Fruit fly (Drosophila melanogaster) whole organism, embryonic: Measurements from ENCODE around the gene CG4631.

Experiments
- Adf1 ChIP-seq: fragments of 200-800 bp; sonication (Bioruptor generic); IDR thresholded peaks from 2 replicates; pipeline ENCODE4 v1.3.6; 2022; ENCODE audit warnings: missing biosample characterization, missing genetic modification characterization
- Aef1 ChIP-seq: fragments of 200-800 bp; sonication (Bioruptor generic); IDR thresholded peaks from 3 replicates; pipeline ENCODE4 v1.3.6; 2022; ENCODE audit warnings: missing biosample characterization, missing genetic modification characterization
- Awh ChIP-seq: fragments of 200-800 bp; sonication (Bioruptor generic); IDR thresholded peaks from 2 replicates; pipeline ENCODE4, ENCODE4 v1.3.6; 2022; ENCODE audit warnings: missing biosample characterization, missing genetic modification characterization
- CG10321 ChIP-seq: fragments of 200-800 bp; sonication (Bioruptor generic); IDR thresholded peaks from 2 replicates; pipeline ENCODE4 v1.3.6; 2022; ENCODE audit warnings: missing biosample characterization, missing genetic modification characterization
- CG10462 ChIP-seq: fragments of 200-800 bp; sonication (Bioruptor generic); optimal IDR thresholded peaks from 2 replicates; lab custom pipeline; 2016; ENCODE audit warnings: missing biosample characterization, missing genetic modification characterization
- CG11093 ChIP-seq: fragments of 200-800 bp; sonication (Bioruptor generic); IDR thresholded peaks from 3 replicates; pipeline ENCODE4 v1.3.6; 2022; ENCODE audit warnings: missing biosample characterization, missing genetic modification characterization
- CG13775 ChIP-seq: fragments of 200-800 bp; sonication (Bioruptor generic); optimal IDR thresholded peaks from 3 replicates; lab custom pipeline; 2017; ENCODE audit warnings: missing biosample characterization, mild to moderate bottlenecking, missing genetic modification characterization
- CG15514 ChIP-seq: fragments of 200-800 bp; sonication (Bioruptor generic); optimal IDR thresholded peaks from 3 replicates; lab custom pipeline; 2017; ENCODE audit warnings: missing biosample characterization, missing genetic modification characterization, mild to moderate bottlenecking, moderate library complexity, missing genetic modification reagents
- CG1603 ChIP-seq: fragments of 200-800 bp; sonication (Bioruptor generic); optimal IDR thresholded peaks from 2 replicates; lab custom pipeline; 2019; ENCODE audit warnings: missing biosample characterization, mild to moderate bottlenecking, missing genetic modification characterization, moderate library complexity
- CG17612 ChIP-seq: fragments of 200-800 bp; sonication (Bioruptor generic); IDR thresholded peaks from 2 replicates; pipeline ENCODE4 v1.3.6; 2022; ENCODE audit warnings: missing biosample characterization, missing genetic modification characterization
- CG18011 ChIP-seq: fragments of 200-800 bp; sonication (Bioruptor generic); optimal IDR thresholded peaks from 2 replicates; lab custom pipeline; 2017; ENCODE audit warnings: missing biosample characterization, missing genetic modification characterization, mild to moderate bottlenecking, moderate library complexity, missing genotype
- CG32532 ChIP-seq: fragments of 200-800 bp; sonication (Bioruptor generic); IDR thresholded peaks from 2 replicates; pipeline ENCODE4 v1.3.6; 2022; ENCODE audit warnings: missing biosample characterization, missing genetic modification characterization
- CG3407 ChIP-seq: fragments of 200-800 bp; sonication (Bioruptor generic); optimal IDR thresholded peaks from 2 replicates; lab custom pipeline; 2018; ENCODE audit warnings: missing biosample characterization, mild to moderate bottlenecking, missing genetic modification characterization
- CG5245 ChIP-seq: fragments of 200-800 bp; sonication (Bioruptor generic); optimal IDR thresholded peaks from 3 replicates; lab custom pipeline; 2016; ENCODE audit warnings: missing biosample characterization, missing genetic modification characterization
- CG7271 ChIP-seq: fragments of 200-800 bp; sonication (Bioruptor generic); optimal IDR thresholded peaks from 2 replicates; lab custom pipeline; 2018; ENCODE audit warnings: missing biosample characterization, mild to moderate bottlenecking, missing genetic modification characterization, moderate library complexity
- CG9437 ChIP-seq: fragments of 200-800 bp; sonication (Bioruptor generic); optimal IDR thresholded peaks from 2 replicates; lab custom pipeline; 2018; ENCODE audit warnings: missing biosample characterization, mild to moderate bottlenecking, missing genetic modification characterization
- E2f2 ChIP-seq: fragments of 200-800 bp; sonication (Bioruptor generic); IDR thresholded peaks from 2 replicates; pipeline ENCODE4 v1.3.6; 2022; ENCODE audit warnings: missing biosample characterization, missing genetic modification characterization
- Meics ChIP-seq: fragments of 200-800 bp; sonication (Bioruptor generic); optimal IDR thresholded peaks from 2 replicates; lab custom pipeline; 2017; ENCODE audit warnings: missing biosample characterization, mild to moderate bottlenecking, missing genetic modification characterization
- Mes4 ChIP-seq: fragments of 200-800 bp; sonication (Bioruptor generic); optimal IDR thresholded peaks from 2 replicates; lab custom pipeline; 2016; ENCODE audit warnings: missing biosample characterization, missing genetic modification characterization
- NK7.1 ChIP-seq: fragments of 200-800 bp; sonication (Bioruptor generic); optimal IDR thresholded peaks from 3 replicates; lab custom pipeline; 2016; ENCODE audit warnings: missing biosample characterization, missing genetic modification characterization
- Rfx ChIP-seq: fragments of 200-800 bp; sonication (Bioruptor generic); IDR thresholded peaks from 2 replicates; pipeline ENCODE4 v1.3.6; 2022; ENCODE audit warnings: missing biosample characterization, missing genetic modification characterization
- Rx ChIP-seq: fragments of 200-800 bp; sonication (Bioruptor generic); IDR thresholded peaks from 2 replicates; pipeline ENCODE4 v1.3.6; 2022; ENCODE audit warnings: missing biosample characterization, missing genetic modification characterization
- br ChIP-seq: fragments of >200 bp; optimal IDR thresholded peaks from 2 replicates; lab custom pipeline; 2017
- chif ChIP-seq, 2 experiments: fragments of 200-800 bp; sonication (Bioruptor generic); optimal IDR thresholded peaks; 3 replicates each; lab custom pipeline; 2016; ENCODE audit warnings: missing biosample characterization in 2 of 2, missing genetic modification characterization in 2 of 2
- chm ChIP-seq: fragments of 200-800 bp; sonication (Bioruptor generic); IDR thresholded peaks from 2 replicates; pipeline ENCODE4 v1.3.6; 2022; ENCODE audit warnings: missing biosample characterization, missing genetic modification characterization
- crc ChIP-seq: fragments of 200-800 bp; sonication (Bioruptor generic); optimal IDR thresholded peaks from 2 replicates; lab custom pipeline; 2016; ENCODE audit warnings: missing biosample characterization, missing genetic modification characterization
- en ChIP-seq: fragments of 200-800 bp; sonication (Bioruptor generic); optimal IDR thresholded peaks from 2 replicates; lab custom pipeline; 2016; ENCODE audit warnings: missing biosample characterization, missing genetic modification characterization
- eve ChIP-seq, 2 experiments: fragments of >200 bp; optimal IDR thresholded peaks; 2 replicates each; lab custom pipeline; 2017; ENCODE audit warnings: missing biosample characterization in 2 of 2, missing genetic modification characterization in 2 of 2
- ewg ChIP-seq: fragments of 200-800 bp; sonication (Bioruptor generic); optimal IDR thresholded peaks from 3 replicates; lab custom pipeline; 2017; ENCODE audit warnings: mild to moderate bottlenecking, missing biosample characterization, missing genetic modification reagents, missing genetic modification characterization
- fd3F ChIP-seq: fragments of 200-800 bp; sonication (Bioruptor generic); optimal IDR thresholded peaks from 2 replicates; lab custom pipeline; 2018; ENCODE audit warnings: missing biosample characterization, mild to moderate bottlenecking, missing genetic modification characterization, moderate library complexity
- fd96Cb ChIP-seq: fragments of 200-800 bp; sonication (Bioruptor generic); optimal IDR thresholded peaks from 2 replicates; lab custom pipeline; 2018; ENCODE audit warnings: missing biosample characterization, mild to moderate bottlenecking, missing genetic modification characterization, moderate library complexity
- gem ChIP-seq: fragments of 200-800 bp; sonication (Bioruptor generic); optimal IDR thresholded peaks from 2 replicates; lab custom pipeline; 2019; ENCODE audit warnings: missing biosample characterization, mild to moderate bottlenecking, missing genetic modification characterization, moderate library complexity
- gro ChIP-seq: fragments of 200-800 bp; sonication (Bioruptor generic); optimal IDR thresholded peaks from 2 replicates; lab custom pipeline; 2016; ENCODE audit warnings: missing biosample characterization, missing genetic modification characterization
- hkb ChIP-seq, 2 experiments: fragments of 200-800 bp in 1 of 2; fragments of >200 bp in 1 of 2; sonication (Bioruptor generic) in 1 of 2; IDR thresholded peaks in 1 of 2; optimal IDR thresholded peaks in 1 of 2; 2 replicates each; pipeline versions ENCODE4 v1.3.6 to Lab custom; 2017 to 2022; ENCODE audit warnings: missing biosample characterization in 1 of 2, missing genetic modification characterization in 1 of 2
- odd ChIP-seq: fragments of 200-800 bp; sonication (Bioruptor generic); optimal IDR thresholded peaks from 2 replicates; lab custom pipeline; 2017; ENCODE audit warnings: missing biosample characterization, mild to moderate bottlenecking, missing genetic modification characterization
- pan ChIP-seq, 4 experiments: fragments of >200 bp in 3 of 4; fragments of 200-800 bp in 1 of 4; sonication (Bioruptor generic) in 1 of 4; optimal IDR thresholded peaks in 3 of 4; IDR thresholded peaks in 1 of 4; 2 replicates each; pipeline versions ENCODE4 v1.3.6 to Lab custom; 2017 to 2022; ENCODE audit warnings: missing biosample characterization in 2 of 4, missing genetic modification characterization in 2 of 4, mixed read lengths in 1 of 4
- pho ChIP-seq: fragments of 200-800 bp; sonication (Bioruptor generic); optimal IDR thresholded peaks from 2 replicates; lab custom pipeline; 2016; ENCODE audit warnings: missing biosample characterization, missing genetic modification characterization
- pnt ChIP-seq: fragments of 200-800 bp; sonication (Bioruptor generic); optimal IDR thresholded peaks from 3 replicates; lab custom pipeline; 2016; ENCODE audit warnings: missing biosample characterization, missing genetic modification characterization
- psq ChIP-seq: fragments of 200-800 bp; sonication (Bioruptor generic); optimal IDR thresholded peaks from 2 replicates; lab custom pipeline; 2017; ENCODE audit warnings: missing biosample characterization, missing genetic modification characterization
- pum ChIP-seq: fragments of 200-800 bp; sonication (Bioruptor generic); optimal IDR thresholded peaks from 2 replicates; lab custom pipeline; 2016; ENCODE audit warnings: missing biosample characterization, missing genetic modification characterization
- run ChIP-seq: fragments of 200-800 bp; sonication (Bioruptor generic); optimal IDR thresholded peaks from 3 replicates; lab custom pipeline; 2018; ENCODE audit warnings: missing biosample characterization, mild to moderate bottlenecking, missing genetic modification characterization
- sqz ChIP-seq: fragments of 200-800 bp; sonication (Bioruptor generic); optimal IDR thresholded peaks from 3 replicates; lab custom pipeline; 2018; ENCODE audit warnings: missing biosample characterization, mild to moderate bottlenecking, missing genetic modification characterization
- twi ChIP-seq: fragments of 200-800 bp; optimal IDR thresholded peaks from 2 replicates; lab custom pipeline; 2019; ENCODE audit warnings: missing biosample characterization, mild to moderate bottlenecking, missing genetic modification characterization, moderate library complexity
- unc-4 ChIP-seq: fragments of 200-800 bp; sonication (Bioruptor generic); IDR thresholded peaks from 2 replicates; pipeline ENCODE4 v1.3.6; 2022; ENCODE audit warnings: missing biosample characterization, missing genetic modification characterization; ENCODE audit not compliant: partially characterized antibody

Gene CG4631

DNA sequence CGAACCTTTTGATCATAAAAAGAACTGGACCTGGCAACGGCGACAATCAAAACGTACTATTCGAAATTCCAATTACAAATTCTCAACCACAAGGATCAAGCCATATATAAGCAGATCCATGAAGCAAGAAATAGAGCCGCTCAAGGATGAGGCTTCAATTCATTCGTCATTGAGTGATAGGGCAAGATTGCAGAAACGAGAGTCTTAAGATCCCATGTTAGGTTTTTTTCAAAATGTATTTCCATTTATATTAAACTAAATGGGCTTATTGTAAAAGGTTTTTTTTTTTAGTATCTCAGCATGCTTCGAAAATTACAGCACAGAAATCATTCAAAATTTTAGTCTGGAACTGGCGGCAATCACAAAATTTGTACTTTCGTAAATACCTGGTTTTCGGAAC, at the start of gene CG4631:
CG4631 (plus strand) TSS at position 301 of the 400 bp plus-strand sequence.
- no peak for TF ChIP-seq CG10321
- no peak for TF ChIP-seq pho
- TF ChIP-seq Aef1 (GFP tag; lab: Robert Waterston, UW) = no peak
- TF ChIP-seq CG5245 (GFP tag; lab: Kevin White, UChicago) = no peak
- no peak for TF ChIP-seq CG1603 (tag; lab: Kevin White, UChicago)
- no peak for TF ChIP-seq gro (GFP tag; lab: Kevin White, UChicago)
- TF ChIP-seq CG10462 (GFP tag; lab: Kevin White, UChicago) = no peak
- no peak for TF ChIP-seq CG9437
- no peak for TF ChIP-seq CG13775 (GFP tag; lab: Kevin White, UChicago)
- TF ChIP-seq psq (GFP tag; lab: Kevin White, UChicago) = no peak
- no peak for TF ChIP-seq pnt (GFP tag; lab: Kevin White, UChicago)
- TF ChIP-seq sqz = no peak
- no peak for TF ChIP-seq CG17612 (GFP tag; lab: Robert Waterston, UW)
- TF ChIP-seq crc (GFP tag; lab: Kevin White, UChicago) = no peak
- TF ChIP-seq br = no peak
- TF ChIP-seq Rx (GFP tag; lab: Robert Waterston, UW) = no peak

DNA sequence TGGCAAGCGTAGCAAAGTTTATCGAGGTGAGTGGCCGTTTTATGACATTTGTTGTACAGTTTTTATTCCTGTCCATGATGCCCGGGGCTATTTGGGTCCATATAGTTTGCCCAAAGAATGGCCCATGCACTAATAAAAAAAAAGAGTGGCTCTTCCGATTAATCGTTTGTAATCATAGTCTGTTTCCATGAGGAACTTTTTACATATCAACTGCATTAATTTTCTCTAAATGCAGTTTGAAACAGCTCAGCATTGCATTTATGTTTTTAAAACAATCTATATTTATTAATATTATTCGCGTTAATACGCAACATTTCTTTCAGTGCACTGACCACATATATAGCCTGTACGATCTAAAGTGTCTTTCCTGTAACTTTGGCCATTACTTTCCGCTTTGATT, 47.3 kb upstream of the CG4631 start:
- no peak for TF ChIP-seq CG3407 (GFP tag; lab: Kevin White, UChicago)
- no peak for TF ChIP-seq CG7271 (tag; lab: Kevin White, UChicago)
- TF ChIP-seq gem (tag; lab: Kevin White, UChicago) = no peak
- TF ChIP-seq chif (GFP tag; optimal IDR thresholded peaks at IDR 0.05; lab: Kevin White, UChicago) = no peak
- no peak for TF ChIP-seq en (GFP tag; lab: Kevin White, UChicago)
- no peak for TF ChIP-seq E2f2 (GFP tag; lab: Robert Waterston, UW)
- TF ChIP-seq CG11093 (GFP tag; lab: Robert Waterston, UW) = no peak
- TF ChIP-seq odd = no peak
- no peak for TF ChIP-seq run (tag; lab: Kevin White, UChicago)
- TF ChIP-seq Awh = no peak
- no peak for TF ChIP-seq CG18011 (GFP tag; lab: Kevin White, UChicago)
- TF ChIP-seq fd96Cb (tag; lab: Kevin White, UChicago) = no peak
- TF ChIP-seq chm = no peak
- no peak for TF ChIP-seq twi (tag; lab: Kevin White, UChicago)
- TF ChIP-seq pan (optimal IDR thresholded peaks at IDR 0.05; lab: Kevin White, UChicago) = no peak
- no peak for TF ChIP-seq pan (GFP tag; optimal IDR thresholded peaks at IDR 0.05 in 1 of 2, IDR thresholded peaks at IDR 0.05 in 1 of 2)
- no peak for TF ChIP-seq hkb (optimal IDR thresholded peaks at IDR 0.05; lab: Kevin White, UChicago)
- TF ChIP-seq hkb (GFP tag; IDR thresholded peaks at IDR 0.05; lab: Robert Waterston, UW) = no peak
- TF ChIP-seq CG10321 = no peak

DNA sequence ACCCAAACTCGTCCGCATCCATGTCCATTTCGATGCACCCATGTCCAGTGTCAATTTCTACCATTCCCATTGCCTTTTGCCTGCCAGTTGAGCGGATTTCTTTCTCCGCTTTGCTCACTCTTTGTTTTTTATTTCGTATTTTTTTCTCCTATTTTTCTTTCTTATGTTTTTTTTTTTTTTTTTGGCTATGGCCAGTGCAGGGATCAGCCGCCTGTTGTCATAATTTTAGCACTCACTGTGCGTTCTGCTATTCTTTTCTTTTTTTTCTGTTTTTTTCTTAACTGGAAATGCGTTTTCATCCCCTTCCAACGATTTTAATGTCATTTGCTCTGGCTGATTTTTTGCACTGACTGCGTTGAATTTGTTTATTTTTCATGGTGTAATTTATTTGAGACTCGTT, 44.8 kb upstream of the CG4631 start:
- TF ChIP-seq Rfx (GFP tag; lab: Robert Waterston, UW) = no peak
- no peak for TF ChIP-seq Meics (GFP tag; lab: Kevin White, UChicago)
- no peak for TF ChIP-seq ewg (GFP tag; lab: Kevin White, UChicago)
- TF ChIP-seq Mes4 (GFP tag; lab: Kevin White, UChicago) = no peak
- no peak for TF ChIP-seq CG15514 (GFP tag; lab: Kevin White, UChicago)
- TF ChIP-seq fd3F (GFP tag; lab: Kevin White, UChicago) = no peak
- TF ChIP-seq pum (GFP tag; lab: Kevin White, UChicago) = no peak
- no peak for TF ChIP-seq Adf1
- TF ChIP-seq NK7.1 = no peak
- no peak for TF ChIP-seq eve (GFP tag; optimal IDR thresholded peaks at IDR 0.05; lab: Kevin White, UChicago)
- TF ChIP-seq unc-4 (GFP tag; lab: Robert Waterston, UW) = no peak
- TF ChIP-seq CG32532 (GFP tag; lab: Robert Waterston, UW) = no peak
